Fruit fly (Drosophila melanogaster) whole organism, embryonic: ENCODE measurements around the gene waw.

Experiments
- CG10209 ChIP-seq: fragments of 200-800 bp; sonication (Bioruptor generic); optimal IDR thresholded peaks from 3 replicates; lab custom pipeline; 2017; ENCODE audit warnings: missing biosample characterization, mild to moderate bottlenecking, missing genetic modification characterization, missing genetic modification reagents
- CG10565 ChIP-seq: fragments of 200-800 bp; sonication (Bioruptor generic); optimal IDR thresholded peaks from 3 replicates; lab custom pipeline; 2016; ENCODE audit warnings: missing biosample characterization, mild to moderate bottlenecking, missing genetic modification characterization
- CG11456 ChIP-seq: fragments of 200-800 bp; sonication (Bioruptor generic); IDR thresholded peaks from 3 replicates; pipeline ENCODE4 v1.3.6; 2022; ENCODE audit warnings: missing biosample characterization, missing genetic modification characterization
- CG11560 ChIP-seq: fragments of 200-800 bp; sonication (Bioruptor generic); IDR thresholded peaks from 3 replicates; pipeline ENCODE4 v1.3.6; 2022; ENCODE audit warnings: missing biosample characterization, missing genetic modification characterization
- CG13775 ChIP-seq: fragments of 200-800 bp; sonication (Bioruptor generic); optimal IDR thresholded peaks from 3 replicates; lab custom pipeline; 2017; ENCODE audit warnings: missing biosample characterization, mild to moderate bottlenecking, missing genetic modification characterization
- CG14441 ChIP-seq: fragments of 200-800 bp; sonication (Bioruptor generic); IDR thresholded peaks from 2 replicates; pipeline ENCODE4 v1.3.6; 2022; ENCODE audit warnings: missing biosample characterization, missing genetic modification characterization
- CG15073 ChIP-seq: fragments of 200-800 bp; sonication (Bioruptor generic); optimal IDR thresholded peaks from 2 replicates; lab custom pipeline; 2016; ENCODE audit warnings: missing biosample characterization, missing genetic modification characterization
- CG1529 ChIP-seq: fragments of 200-800 bp; sonication (Bioruptor generic); optimal IDR thresholded peaks from 3 replicates; lab custom pipeline; 2018; ENCODE audit warnings: missing biosample characterization, missing genetic modification characterization
- CG17359 ChIP-seq: fragments of 200-800 bp; sonication (Bioruptor generic); optimal IDR thresholded peaks from 3 replicates; lab custom pipeline; 2018; ENCODE audit warnings: missing biosample characterization, mild to moderate bottlenecking, missing genetic modification characterization, moderate library complexity
- CG18764 ChIP-seq: fragments of 200-800 bp; sonication (Bioruptor generic); optimal IDR thresholded peaks from 3 replicates; lab custom pipeline; 2016; ENCODE audit warnings: missing biosample characterization, missing genetic modification characterization
- CG2712 ChIP-seq: fragments of 200-800 bp; optimal IDR thresholded peaks from 3 replicates; lab custom pipeline; 2019; ENCODE audit warnings: missing biosample characterization, mild to moderate bottlenecking, missing genetic modification characterization, moderate library complexity
- CG2875 ChIP-seq: fragments of 200-800 bp; sonication (Bioruptor generic); optimal IDR thresholded peaks from 2 replicates; lab custom pipeline; 2017; ENCODE audit warnings: missing biosample characterization, mild to moderate bottlenecking, missing genetic modification characterization, missing genetic modification reagents
- CG32532 ChIP-seq: fragments of 200-800 bp; sonication (Bioruptor generic); IDR thresholded peaks from 2 replicates; pipeline ENCODE4 v1.3.6; 2022; ENCODE audit warnings: missing biosample characterization, missing genetic modification characterization
- CG4360 ChIP-seq: fragments of 200-800 bp; sonication (Bioruptor generic); IDR thresholded peaks from 2 replicates; pipeline ENCODE4 v1.3.6; 2022; ENCODE audit warnings: missing biosample characterization, missing genetic modification characterization
- CG4404 ChIP-seq: fragments of 200-800 bp; sonication (Bioruptor generic); IDR thresholded peaks from 2 replicates; pipeline ENCODE4 v1.3.6; 2022; ENCODE audit warnings: missing biosample characterization, missing genetic modification characterization
- CG5953 ChIP-seq: fragments of 200-800 bp; sonication (Bioruptor generic); IDR thresholded peaks from 2 replicates; pipeline ENCODE4 v1.3.6; 2022; ENCODE audit warnings: missing biosample characterization, missing genetic modification characterization
- CG6689 ChIP-seq: fragments of 200-800 bp; sonication (Bioruptor generic); IDR thresholded peaks from 2 replicates; pipeline ENCODE4 v1.3.6; 2022; ENCODE audit warnings: missing biosample characterization, missing genetic modification characterization
- CG9932 ChIP-seq: fragments of 200-800 bp; sonication (Bioruptor generic); IDR thresholded peaks from 2 replicates; pipeline ENCODE4 v1.3.6; 2022; ENCODE audit warnings: missing biosample characterization, missing genetic modification characterization
- D19B ChIP-seq: fragments of 200-800 bp; sonication (Bioruptor generic); optimal IDR thresholded peaks from 2 replicates; lab custom pipeline; 2017; ENCODE audit warnings: missing biosample characterization, mild to moderate bottlenecking, missing genetic modification characterization
- Ets65A ChIP-seq: fragments of 200-800 bp; sonication (Bioruptor generic); peaks from one replicate; lab custom pipeline; 2016; ENCODE audit warnings: missing biosample characterization, missing genetic modification characterization
- HHEX ChIP-seq: fragments of 200-800 bp; sonication (Bioruptor generic); optimal IDR thresholded peaks from 3 replicates; lab custom pipeline; 2017; ENCODE audit warnings: missing biosample characterization, mild to moderate bottlenecking, missing genetic modification characterization, missing genetic modification reagents
- HLH3B ChIP-seq: fragments of 200-800 bp; sonication (Bioruptor generic); IDR thresholded peaks from 2 replicates; pipeline ENCODE4 v1.3.6; 2022; ENCODE audit warnings: missing biosample characterization, missing genetic modification characterization
- Kr ChIP-seq: fragments of 200-800 bp; sonication (Bioruptor generic); optimal IDR thresholded peaks from 2 replicates; lab custom pipeline; 2017; ENCODE audit warnings: missing biosample characterization, mild to moderate bottlenecking, missing genetic modification characterization
- MBD-R2 ChIP-seq: fragments of 200-800 bp; sonication (Bioruptor generic); IDR thresholded peaks from 2 replicates; pipeline ENCODE4 v1.3.6; 2022; ENCODE audit warnings: missing biosample characterization, missing genetic modification characterization
- MESR4 ChIP-seq: fragments of 200-800 bp; sonication (Bioruptor generic); optimal IDR thresholded peaks from 2 replicates; lab custom pipeline; 2018; ENCODE audit warnings: missing biosample characterization, mild to moderate bottlenecking, missing genetic modification characterization, moderate library complexity
- Mes4 ChIP-seq: fragments of 200-800 bp; sonication (Bioruptor generic); optimal IDR thresholded peaks from 2 replicates; lab custom pipeline; 2016; ENCODE audit warnings: missing biosample characterization, missing genetic modification characterization
- Sry-β ChIP-seq: fragments of 200-800 bp; sonication (Bioruptor generic); optimal IDR thresholded peaks from 2 replicates; lab custom pipeline; 2018; ENCODE audit warnings: missing biosample characterization, mild to moderate bottlenecking, missing genetic modification characterization, moderate library complexity
- Tbp ChIP-seq: fragments of >200 bp; optimal IDR thresholded peaks from 2 replicates; lab custom pipeline; 2018; ENCODE audit warnings: missing biosample characterization, missing genetic modification characterization
- Trl ChIP-seq, 3 experiments: fragments of >200 bp in 2 of 3; fragments of 200-800 bp in 1 of 3; sonication (Bioruptor generic) in 1 of 3; optimal IDR thresholded peaks; 2 replicates in 1 of 3; 3 replicates in 2 of 3; lab custom pipeline; 2016 to 2017; ENCODE audit warnings: missing biosample characterization in 1 of 3, missing genetic modification characterization in 1 of 3
- Xrp1 ChIP-seq: fragments of 200-800 bp; sonication (Bioruptor generic); IDR thresholded peaks from 2 replicates; pipeline ENCODE4 v1.3.6; 2022; ENCODE audit warnings: missing biosample characterization, missing genetic modification characterization
- YL-1 ChIP-seq: fragments of 200-800 bp; sonication (Bioruptor generic); optimal IDR thresholded peaks from 3 replicates; lab custom pipeline; 2017; ENCODE audit warnings: missing biosample characterization, mild to moderate bottlenecking, missing genetic modification characterization
- ac ChIP-seq: fragments of 200-800 bp; sonication (Bioruptor generic); optimal IDR thresholded peaks from 3 replicates; lab custom pipeline; 2017; ENCODE audit warnings: missing biosample characterization, mild to moderate bottlenecking, missing genetic modification characterization
- ap ChIP-seq: fragments of 200-800 bp; sonication (Bioruptor generic); IDR thresholded peaks from 2 replicates; pipeline ENCODE4 v1.3.6; 2022; ENCODE audit warnings: missing biosample characterization, missing genetic modification characterization
- cg ChIP-seq: fragments of 200-800 bp; sonication (Bioruptor generic); optimal IDR thresholded peaks from 3 replicates; lab custom pipeline; 2019; ENCODE audit warnings: missing biosample characterization, mild to moderate bottlenecking, missing genetic modification characterization, moderate library complexity
- chm ChIP-seq: fragments of 200-800 bp; sonication (Bioruptor generic); IDR thresholded peaks from 2 replicates; pipeline ENCODE4 v1.3.6; 2022; ENCODE audit warnings: missing biosample characterization, missing genetic modification characterization
- eve ChIP-seq, 2 experiments: fragments of >200 bp; optimal IDR thresholded peaks; 2 replicates each; lab custom pipeline; 2017; ENCODE audit warnings: missing biosample characterization in 2 of 2, missing genetic modification characterization in 2 of 2
- fru ChIP-seq: fragments of >200 bp; optimal IDR thresholded peaks from 2 replicates; lab custom pipeline; 2017
- grau ChIP-seq: fragments of 200-800 bp; optimal IDR thresholded peaks from 3 replicates; lab custom pipeline; 2019; ENCODE audit warnings: missing biosample characterization, mild to moderate bottlenecking, missing genetic modification characterization, moderate library complexity
- kay ChIP-seq: fragments of 200-800 bp; sonication (Bioruptor generic); optimal IDR thresholded peaks from 2 replicates; lab custom pipeline; 2016; ENCODE audit warnings: missing biosample characterization, missing genetic modification characterization
- onecut ChIP-seq: fragments of 200-800 bp; sonication (Bioruptor generic); IDR thresholded peaks from 2 replicates; pipeline ENCODE4 v1.3.6; 2022; ENCODE audit warnings: missing biosample characterization, missing genetic modification characterization
- repo ChIP-seq: fragments of 200-800 bp; sonication (Bioruptor generic); optimal IDR thresholded peaks from 2 replicates; lab custom pipeline; 2016; ENCODE audit warnings: missing biosample characterization, missing genetic modification characterization
- row ChIP-seq: fragments of 200-800 bp; sonication (Bioruptor generic); IDR thresholded peaks from 3 replicates; pipeline ENCODE4 v1.3.6; 2022; ENCODE audit warnings: missing biosample characterization, missing genetic modification characterization
- sens ChIP-seq: fragments of 200-800 bp; sonication (Bioruptor generic); peaks from one replicate; lab custom pipeline; 2016; ENCODE audit warnings: missing biosample characterization, missing genetic modification characterization
- tll ChIP-seq, 2 experiments: fragments of 200-800 bp in 1 of 2; fragments of >200 bp in 1 of 2; sonication (Bioruptor generic) in 1 of 2; optimal IDR thresholded peaks; 2 replicates each; lab custom pipeline; 2017 to 2019; ENCODE audit warnings: missing biosample characterization in 2 of 2, missing genetic modification characterization in 2 of 2, mild to moderate bottlenecking in 1 of 2, moderate library complexity in 1 of 2
- ttk ChIP-seq: fragments of 200-800 bp; sonication (Bioruptor generic); IDR thresholded peaks from 2 replicates; pipeline ENCODE4 v2.1.2; 2022; ENCODE audit warnings: missing biosample characterization, missing genetic modification characterization
- vfl ChIP-seq: fragments of 200-800 bp; sonication (Bioruptor generic); optimal IDR thresholded peaks from 2 replicates; lab custom pipeline; 2016; ENCODE audit warnings: missing biosample characterization, missing genetic modification characterization

Gene waw

DNA sequence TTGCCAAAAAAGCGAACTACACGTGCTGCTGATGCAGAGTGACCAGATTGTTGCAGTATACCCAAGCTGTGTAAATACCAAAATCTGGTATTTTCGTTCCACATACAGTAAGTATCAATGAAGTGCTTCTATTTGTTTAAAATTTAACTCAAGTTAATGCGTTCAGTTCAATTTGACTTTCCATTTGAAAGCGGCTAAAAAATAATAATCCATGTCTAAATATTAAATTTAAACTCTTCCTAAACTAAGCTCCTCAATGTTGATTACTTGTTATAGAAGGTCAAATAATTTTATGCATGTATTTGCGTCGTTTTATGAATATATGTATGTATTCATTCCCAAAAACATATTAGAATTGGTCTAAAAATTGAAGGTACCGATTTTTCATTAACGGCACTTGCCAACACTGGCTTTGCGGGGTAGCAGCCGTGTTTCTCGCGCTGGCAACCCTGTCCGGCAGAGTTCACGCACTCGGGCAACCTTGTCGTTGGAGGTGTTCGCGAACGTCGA lies 13.0 kb upstream of the waw start, which contains the start of the genes peng and sol (continued):
- TF ChIP-seq ttk (no peak), CG18764 (GFP tag; lab: Kevin White, UChicago) (peak; percentile 53), eve (GFP tag; optimal IDR thresholded peaks at IDR 0.05; lab: Kevin White, UChicago) (no peak), fru (lab: Kevin White, UChicago) (no peak), Trl (optimal IDR thresholded peaks at IDR 0.05; lab: Kevin White, UChicago) (no peak), Trl (GFP tag; optimal IDR thresholded peaks at IDR 0.05; lab: Kevin White, UChicago) (peak; percentile 58), CG4404 (peak; percentile 44), HHEX (GFP tag; lab: Kevin White, UChicago) (peak; percentile 75), ap (GFP tag; lab: Robert Waterston, UW) (no peak), YL-1 (GFP tag; lab: Kevin White, UChicago) (peak; percentile 37), D19B (peak; percentile 42), chm (GFP tag; lab: Robert Waterston, UW) (no peak), kay (GFP tag; lab: Kevin White, UChicago) (peak; percentile 40), vfl (GFP tag; lab: Kevin White, UChicago) (peak; percentile 36), CG15073 (GFP tag; lab: Kevin White, UChicago) (no peak), CG9932 (GFP tag; lab: Robert Waterston, UW) (peak; percentile 79), HLH3B (peak; percentile 27; the same call in 1 of the 2 replicates), Mes4 (GFP tag; lab: Kevin White, UChicago) (peak; percentile 36), CG10565 (GFP tag; lab: Kevin White, UChicago) (no peak), tll (GFP tag; optimal IDR thresholded peaks at IDR 0.05; lab: Kevin White, UChicago) (no peak), CG10209 (GFP tag; lab: Kevin White, UChicago) (peak; percentile 74), repo (GFP tag; lab: Kevin White, UChicago) (no peak), Xrp1 (peak; percentile 56), Kr (GFP tag; lab: Kevin White, UChicago) (no peak), ac (GFP tag; lab: Kevin White, UChicago) (no peak), CG11560 (0 out of 3 replicates have a peak, but pooled peaks have one; percentile 43), CG2712 (tag; lab: Kevin White, UChicago) (peak; percentile 65), CG11456 (GFP tag; lab: Robert Waterston, UW) (no peak; the same call in 2 of the 3 replicates), CG17359 (tag; lab: Kevin White, UChicago) (peak; percentile 60), CG13775 (GFP tag; lab: Kevin White, UChicago) (peak; percentile 76), Tbp (no peak), CG14441 (GFP tag; lab: Robert Waterston, UW) (peak; percentile 73), CG5953 (GFP tag; lab: Robert Waterston, UW) (no peak), CG1529 (peak; percentile 18)
- TF ChIP-seq, all 482 proteins: peak for 306

- TF ChIP-seq MBD-R2 (GFP tag; lab: Robert Waterston, UW), result peak; percentile 55
- TF ChIP-seq Sry-β (GFP tag; lab: Kevin White, UChicago), result peak; percentile 89
- peak; percentile 40; the same call in 1 of the 2 replicates for TF ChIP-seq CG4360 (GFP tag; lab: Robert Waterston, UW)
- peak; percentile 77 for TF ChIP-seq cg (GFP tag; lab: Kevin White, UChicago)
- peak; percentile 63 for TF ChIP-seq sens (GFP tag; lab: Kevin White, UChicago)
- TF ChIP-seq Ets65A, result peak; percentile 35
- TF ChIP-seq onecut (GFP tag; lab: Robert Waterston, UW), result peak; percentile 99
- TF ChIP-seq CG2875 (GFP tag; lab: Kevin White, UChicago), result no peak
- peak; percentile 15 for TF ChIP-seq grau (tag; lab: Kevin White, UChicago)
- no peak for TF ChIP-seq CG6689 (GFP tag; lab: Robert Waterston, UW)
- peak; percentile 9 for TF ChIP-seq MESR4
- no peak for TF ChIP-seq CG32532 (GFP tag; lab: Robert Waterston, UW)
- TF ChIP-seq row (GFP tag; lab: Robert Waterston, UW), result peak; percentile 51; the same call in 2 of the 3 replicates
These were observed 11.5 kb upstream of the waw start for dm6 chrX:21351210-21351824.
